Fruit fly (Drosophila melanogaster) whole organism, wandering third instar larva: Measurements from ENCODE around the gene CG8086.

ENCODE experiments used
- Hr78 ChIP-seq: fragments of >200 bp; optimal IDR thresholded peaks from 2 replicates; lab custom pipeline; 2017; ENCODE audit warnings: missing biosample characterization, missing genetic modification characterization
- Myc ChIP-seq: fragments of >200 bp; optimal IDR thresholded peaks from 2 replicates; lab custom pipeline; 2017
- dl ChIP-seq, 2 experiments: fragments of 175-275, 200-275 bp in 1 of 2; fragments of 200-275 bp in 1 of 2; sonication (Bioruptor generic); optimal IDR thresholded peaks; lab custom pipeline; 2018; ENCODE audit warnings: mild to moderate bottlenecking in 2 of 2, missing biosample characterization in 2 of 2, missing genetic modification characterization in 2 of 2, moderate library complexity in 2 of 2; ENCODE audit not compliant: partially characterized antibody in 2 of 2, insufficient read depth in 1 of 2
- dsf ChIP-seq: sonication (Bioruptor generic); optimal IDR thresholded peaks from 2 replicates; lab custom pipeline; 2016; ENCODE audit warnings: missing biosample characterization, missing genetic modification characterization, borderline replicate concordance
- fru ChIP-seq: fragments of 200-800 bp; sonication (Bioruptor generic); optimal IDR thresholded peaks from 3 replicates; lab custom pipeline; 2016; ENCODE audit warnings: missing biosample characterization, mild to moderate bottlenecking, missing genetic modification characterization
- h ChIP-seq: fragments of 200-800 bp; sonication (Bioruptor generic); optimal IDR thresholded peaks from 3 replicates; lab custom pipeline; 2016; ENCODE audit warnings: missing biosample characterization, mild to moderate bottlenecking, missing genetic modification characterization
- jim ChIP-seq: fragments of 175-275, 200-325 bp; sonication (Bioruptor generic); optimal IDR thresholded peaks from 2 replicates; lab custom pipeline; 2016; ENCODE audit warnings: missing biosample characterization, mild to moderate bottlenecking, missing genetic modification characterization
- lola ChIP-seq: fragments of >200 bp; optimal IDR thresholded peaks from 2 replicates; lab custom pipeline; 2017; ENCODE audit warnings: missing biosample characterization, missing genetic modification characterization
- rgr ChIP-seq: fragments of 200-800 bp; sonication (Bioruptor generic); optimal IDR thresholded peaks from 3 replicates; lab custom pipeline; 2016; ENCODE audit warnings: missing biosample characterization, mild to moderate bottlenecking, missing genetic modification characterization
- usp ChIP-seq: fragments of >200 bp; optimal IDR thresholded peaks from 2 replicates; lab custom pipeline; 2017; ENCODE audit warnings: missing biosample characterization, missing genetic modification characterization

dm6 chr2L:8280225-8280624, 22.9 kb upstream of the CG8086 start:
- TF ChIP-seq rgr (GFP tag; lab: Kevin White, UChicago) = no peak
- TF ChIP-seq lola (GFP tag; lab: Kevin White, UChicago) = no peak
- no peak for TF ChIP-seq dl (GFP tag; optimal IDR thresholded peaks at IDR 0.05; lab: Kevin White, UChicago; ENCODE audit: insufficient read depth in 1 of 2, partially characterized antibody in 2 of 2)
- TF ChIP-seq Hr78 (GFP tag; lab: Kevin White, UChicago) = no peak
- TF ChIP-seq dsf (GFP tag; lab: Kevin White, UChicago) = no peak
- no peak for TF ChIP-seq jim (GFP tag; lab: Kevin White, UChicago)
- no peak for TF ChIP-seq h (GFP tag; lab: Kevin White, UChicago)
- TF ChIP-seq fru = no peak
- no peak for TF ChIP-seq usp
- TF ChIP-seq Myc (lab: Kevin White, UChicago) = no peak
